Fruit fly (Drosophila melanogaster) whole organism, embryonic: Measurements from ENCODE around the gene ash1.
A peak's percentile ranks its signal among the peaks of the same experiment; 100 is the strongest.

ENCODE experiments used
- Atf6 ChIP-seq: fragments of 200-800 bp; sonication (Bioruptor generic); IDR thresholded peaks from 2 replicates; pipeline ENCODE4 v1.3.6; 2022; ENCODE audit warnings: missing biosample characterization, missing genetic modification characterization
- B-H2 ChIP-seq: fragments of 200-800 bp; sonication (Bioruptor generic); optimal IDR thresholded peaks from 2 replicates; lab custom pipeline; 2018; ENCODE audit warnings: missing biosample characterization, mild to moderate bottlenecking, missing genetic modification characterization
- Bdp1 ChIP-seq: fragments of 200-800 bp; sonication (Bioruptor generic); optimal IDR thresholded peaks from 3 replicates; lab custom pipeline; 2016; ENCODE audit warnings: missing biosample characterization, missing genetic modification characterization
- CG10209 ChIP-seq: fragments of 200-800 bp; sonication (Bioruptor generic); optimal IDR thresholded peaks from 3 replicates; lab custom pipeline; 2017; ENCODE audit warnings: missing biosample characterization, mild to moderate bottlenecking, missing genetic modification characterization, missing genetic modification reagents
- CG10431 ChIP-seq: fragments of 200-800 bp; sonication (Bioruptor generic); optimal IDR thresholded peaks from 3 replicates; lab custom pipeline; 2018; ENCODE audit warnings: missing biosample characterization, mild to moderate bottlenecking, missing genetic modification characterization
- CG11723 ChIP-seq: fragments of 200-800 bp; sonication (Bioruptor generic); optimal IDR thresholded peaks from 2 replicates; lab custom pipeline; 2017; ENCODE audit warnings: missing biosample characterization, mild to moderate bottlenecking, missing genetic modification characterization
- CG12104 ChIP-seq: fragments of 200-800 bp; sonication (Bioruptor generic); optimal IDR thresholded peaks from 3 replicates; lab custom pipeline; 2016; ENCODE audit warnings: missing biosample characterization, missing genetic modification characterization
- CG14014 ChIP-seq: fragments of 200-800 bp; sonication (Bioruptor generic); IDR thresholded peaks from 2 replicates; pipeline ENCODE4 v1.3.6; 2022; ENCODE audit warnings: missing biosample characterization, missing genetic modification characterization
- CG14441 ChIP-seq: fragments of 200-800 bp; sonication (Bioruptor generic); IDR thresholded peaks from 2 replicates; pipeline ENCODE4 v1.3.6; 2022; ENCODE audit warnings: missing biosample characterization, missing genetic modification characterization
- CG14667 ChIP-seq: fragments of 200-800 bp; sonication (Bioruptor generic); IDR thresholded peaks from 2 replicates; pipeline ENCODE4 v1.3.6; 2022; ENCODE audit warnings: missing biosample characterization, missing genetic modification characterization
- CG1832 ChIP-seq: fragments of 200-800 bp; sonication (Bioruptor generic); optimal IDR thresholded peaks from 2 replicates; lab custom pipeline; 2017; ENCODE audit warnings: missing biosample characterization, mild to moderate bottlenecking, missing genetic modification characterization, inconsistent platforms
- CG31224 ChIP-seq: fragments of 200-800 bp; sonication (Bioruptor generic); IDR thresholded peaks from 2 replicates; pipeline ENCODE4 v1.3.6; 2022; ENCODE audit warnings: missing biosample characterization, missing genetic modification characterization
- CG32532 ChIP-seq: fragments of 200-800 bp; sonication (Bioruptor generic); IDR thresholded peaks from 2 replicates; pipeline ENCODE4 v1.3.6; 2022; ENCODE audit warnings: missing biosample characterization, missing genetic modification characterization
- CG4424 ChIP-seq: fragments of 200-800 bp; sonication (Bioruptor generic); optimal IDR thresholded peaks from 3 replicates; lab custom pipeline; 2016; ENCODE audit warnings: missing biosample characterization, missing genetic modification characterization
- D19B ChIP-seq: fragments of 200-800 bp; sonication (Bioruptor generic); optimal IDR thresholded peaks from 2 replicates; lab custom pipeline; 2017; ENCODE audit warnings: missing biosample characterization, mild to moderate bottlenecking, missing genetic modification characterization
- Dip3 ChIP-seq: fragments of 200-800 bp; sonication (Bioruptor generic); optimal IDR thresholded peaks from 3 replicates; lab custom pipeline; 2016; ENCODE audit warnings: missing biosample characterization, missing genetic modification characterization
- Ets97D ChIP-seq: fragments of 200-800 bp; sonication (Bioruptor generic); optimal IDR thresholded peaks from 3 replicates; lab custom pipeline; 2016; ENCODE audit warnings: missing biosample characterization, missing genetic modification characterization
- Gsc ChIP-seq: fragments of 200-800 bp; sonication (Bioruptor generic); IDR thresholded peaks from 2 replicates; pipeline ENCODE4 v1.3.6; 2022; ENCODE audit warnings: missing biosample characterization, missing genetic modification characterization
- Hand ChIP-seq: fragments of 200-800 bp; sonication (Bioruptor generic); optimal IDR thresholded peaks from 2 replicates; lab custom pipeline; 2017; ENCODE audit warnings: mild to moderate bottlenecking, missing biosample characterization, missing genetic modification reagents, missing genetic modification characterization
- Hmr ChIP-seq: fragments of 200-800 bp; sonication (Bioruptor generic); optimal IDR thresholded peaks from 3 replicates; lab custom pipeline; 2017; ENCODE audit warnings: mild to moderate bottlenecking, missing biosample characterization, missing genetic modification reagents, missing genetic modification characterization
- Jarid2 ChIP-seq: fragments of 200-800 bp; sonication (Bioruptor generic); optimal IDR thresholded peaks from 3 replicates; lab custom pipeline; 2017; ENCODE audit warnings: mild to moderate bottlenecking, missing biosample characterization, missing genetic modification reagents, missing genetic modification characterization
- MESR4 ChIP-seq: fragments of 200-800 bp; sonication (Bioruptor generic); optimal IDR thresholded peaks from 2 replicates; lab custom pipeline; 2018; ENCODE audit warnings: missing biosample characterization, mild to moderate bottlenecking, missing genetic modification characterization, moderate library complexity
- Max ChIP-seq: fragments of 200-800 bp; sonication (Bioruptor generic); optimal IDR thresholded peaks from 2 replicates; lab custom pipeline; 2016; ENCODE audit warnings: missing biosample characterization, mild to moderate bottlenecking, missing genetic modification characterization
- Taf1 ChIP-seq: fragments of 200-800 bp; sonication (Bioruptor generic); IDR thresholded peaks from 2 replicates; pipeline ENCODE4 v1.3.6; 2022; ENCODE audit warnings: missing biosample characterization, missing genetic modification characterization
- Usf ChIP-seq: fragments of 200-800 bp; sonication (Bioruptor generic); optimal IDR thresholded peaks from 2 replicates; lab custom pipeline; 2017; ENCODE audit warnings: missing genotype, missing biosample characterization, missing genetic modification characterization
- YL-1 ChIP-seq: fragments of 200-800 bp; sonication (Bioruptor generic); optimal IDR thresholded peaks from 3 replicates; lab custom pipeline; 2017; ENCODE audit warnings: missing biosample characterization, mild to moderate bottlenecking, missing genetic modification characterization
- aop ChIP-seq: fragments of 200-800 bp; sonication (Bioruptor generic); IDR thresholded peaks from 2 replicates; pipeline ENCODE4 v1.3.6; 2022; ENCODE audit warnings: missing biosample characterization, missing genetic modification characterization
- ase ChIP-seq: fragments of 200-800 bp; sonication (Bioruptor generic); IDR thresholded peaks from 3 replicates; pipeline ENCODE4 v1.3.6; 2022; ENCODE audit warnings: missing biosample characterization, missing genetic modification characterization
- bcd ChIP-seq: fragments of 200-800 bp; sonication (Bioruptor generic); optimal IDR thresholded peaks from 2 replicates; lab custom pipeline; 2017; ENCODE audit warnings: missing biosample characterization, mild to moderate bottlenecking, missing genetic modification characterization
- bigmax ChIP-seq: fragments of 200-800 bp; sonication (Bioruptor generic); optimal IDR thresholded peaks from 2 replicates; lab custom pipeline; 2018; ENCODE audit warnings: missing biosample characterization, mild to moderate bottlenecking, missing genetic modification characterization
- btn ChIP-seq: fragments of 200-800 bp; sonication (Bioruptor generic); optimal IDR thresholded peaks from 2 replicates; lab custom pipeline; 2016; ENCODE audit warnings: missing biosample characterization, missing genetic modification characterization
- caup ChIP-seq: fragments of 200-800 bp; sonication (Bioruptor generic); optimal IDR thresholded peaks from 3 replicates; lab custom pipeline; 2017; ENCODE audit warnings: missing biosample characterization, mild to moderate bottlenecking, missing genetic modification characterization, moderate library complexity; ENCODE audit not compliant: severe bottlenecking
- cg ChIP-seq: fragments of 200-800 bp; sonication (Bioruptor generic); optimal IDR thresholded peaks from 3 replicates; lab custom pipeline; 2019; ENCODE audit warnings: missing biosample characterization, mild to moderate bottlenecking, missing genetic modification characterization, moderate library complexity
- croc ChIP-seq: fragments of 200-800 bp; sonication (Bioruptor generic); conservative IDR thresholded peaks from 3 replicates; pipeline ENCODE4 v1.3.6; 2022; ENCODE audit warnings: missing biosample characterization, missing genetic modification characterization
- dati ChIP-seq: fragments of 200-800 bp; sonication (Bioruptor generic); IDR thresholded peaks from 2 replicates; pipeline ENCODE4 v1.3.6; 2022; ENCODE audit warnings: missing biosample characterization, missing genetic modification characterization
- ewg ChIP-seq: fragments of 200-800 bp; sonication (Bioruptor generic); optimal IDR thresholded peaks from 3 replicates; lab custom pipeline; 2017; ENCODE audit warnings: mild to moderate bottlenecking, missing biosample characterization, missing genetic modification reagents, missing genetic modification characterization
- exex ChIP-seq: fragments of 200-800 bp; sonication (Bioruptor generic); optimal IDR thresholded peaks from 4 replicates; lab custom pipeline; 2018; ENCODE audit warnings: missing biosample characterization, mild to moderate bottlenecking, missing genetic modification characterization, moderate library complexity
- eyg ChIP-seq: fragments of 200-800 bp; sonication (Bioruptor generic); optimal IDR thresholded peaks from 3 replicates; lab custom pipeline; 2016; ENCODE audit warnings: missing biosample characterization, missing genetic modification characterization
- fd102C ChIP-seq: fragments of 200-800 bp; sonication (Bioruptor generic); optimal IDR thresholded peaks from 2 replicates; lab custom pipeline; 2018; ENCODE audit warnings: missing biosample characterization, mild to moderate bottlenecking, missing genetic modification characterization, moderate library complexity
- lola ChIP-seq, 3 experiments: fragments of >200 bp in 2 of 3; fragments of 200-800 bp in 1 of 3; sonication (Bioruptor generic) in 1 of 3; optimal IDR thresholded peaks; 2 replicates each; lab custom pipeline; 2017 to 2019; ENCODE audit warnings: missing biosample characterization in 3 of 3, missing genetic modification characterization in 3 of 3, mild to moderate bottlenecking in 1 of 3, moderate library complexity in 1 of 3
- mirr ChIP-seq: fragments of 200-800 bp; sonication (Bioruptor generic); optimal IDR thresholded peaks from 3 replicates; lab custom pipeline; 2018; ENCODE audit warnings: missing biosample characterization, mild to moderate bottlenecking, missing genetic modification characterization
- mld ChIP-seq: fragments of 200-800 bp; sonication (Bioruptor generic); IDR thresholded peaks from 3 replicates; pipeline ENCODE4 v1.3.6; 2022; ENCODE audit warnings: missing biosample characterization, missing genetic modification characterization; ENCODE audit not compliant: partially characterized antibody
- nerfin-2 ChIP-seq: fragments of 200-800 bp; sonication (Bioruptor generic); IDR thresholded peaks from 2 replicates; pipeline ENCODE4 v1.3.6; 2022; ENCODE audit warnings: missing biosample characterization, missing genetic modification characterization; ENCODE audit not compliant: partially characterized antibody
- org-1 ChIP-seq: fragments of 200-800 bp; sonication (Bioruptor generic); optimal IDR thresholded peaks from 2 replicates; lab custom pipeline; 2017; ENCODE audit warnings: missing biosample characterization, missing genetic modification characterization
- pros ChIP-seq: fragments of 200-800 bp; sonication (Bioruptor generic); optimal IDR thresholded peaks from 3 replicates; lab custom pipeline; 2019; ENCODE audit warnings: missing biosample characterization, mild to moderate bottlenecking, missing genetic modification characterization, moderate library complexity
- repo ChIP-seq: fragments of 200-800 bp; sonication (Bioruptor generic); optimal IDR thresholded peaks from 2 replicates; lab custom pipeline; 2016; ENCODE audit warnings: missing biosample characterization, missing genetic modification characterization
- row ChIP-seq: fragments of 200-800 bp; sonication (Bioruptor generic); IDR thresholded peaks from 3 replicates; pipeline ENCODE4 v1.3.6; 2022; ENCODE audit warnings: missing biosample characterization, missing genetic modification characterization
- run ChIP-seq: fragments of 200-800 bp; sonication (Bioruptor generic); optimal IDR thresholded peaks from 3 replicates; lab custom pipeline; 2018; ENCODE audit warnings: missing biosample characterization, mild to moderate bottlenecking, missing genetic modification characterization
- sr ChIP-seq: fragments of 200-800 bp; sonication (Bioruptor generic); IDR thresholded peaks from 3 replicates; pipeline ENCODE4 v1.3.6; 2022; ENCODE audit warnings: missing biosample characterization, missing genetic modification characterization
- unpg ChIP-seq: fragments of 200-800 bp; sonication (Bioruptor generic); optimal IDR thresholded peaks from 3 replicates; lab custom pipeline; 2018; ENCODE audit warnings: missing biosample characterization, mild to moderate bottlenecking, missing genetic modification characterization, moderate library complexity
- wor ChIP-seq: fragments of 200-800 bp; sonication (Bioruptor generic); IDR thresholded peaks from 2 replicates; pipeline ENCODE4 v1.3.6; 2022; ENCODE audit warnings: missing biosample characterization, missing genetic modification characterization

The ash1 gene

DNA sequence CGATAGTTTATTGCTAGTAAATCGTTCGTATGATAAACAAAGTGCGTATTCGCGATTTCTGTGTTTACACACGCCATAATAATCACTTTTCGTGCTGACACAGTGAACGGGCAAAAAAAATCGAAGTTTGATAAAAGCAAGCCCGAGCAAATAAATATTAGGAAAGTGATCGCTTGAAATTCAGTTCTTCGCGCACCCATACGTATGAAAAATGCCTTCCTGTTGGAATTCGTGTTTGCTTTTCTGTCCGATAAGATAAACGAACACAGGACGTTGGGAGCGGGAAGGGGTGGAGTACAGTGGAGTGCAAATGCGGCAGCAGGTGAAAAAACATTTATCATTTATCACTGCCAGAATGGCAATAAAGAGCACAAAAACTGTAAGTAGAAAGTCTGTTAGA lies 32.1 kb upstream of the ash1 start (continued):
- TF ChIP-seq B-H2 (GFP tag; lab: Kevin White, UChicago) (peak; percentile 11), caup (GFP tag; lab: Kevin White, UChicago) (peak; percentile 53), CG14014 (GFP tag; lab: Robert Waterston, UW) (no peak), mirr (GFP tag; lab: Kevin White, UChicago) (peak; percentile 62), sr (GFP tag; lab: Robert Waterston, UW) (no peak), dati (no peak), CG32532 (GFP tag; lab: Robert Waterston, UW) (no peak; the same call in 1 of the 2 replicates), aop (GFP tag; lab: Robert Waterston, UW) (no peak), nerfin-2 (GFP tag; lab: Robert Waterston, UW) (no peak), lola (GFP tag; optimal IDR thresholded peaks at IDR 0.05; lab: Kevin White, UChicago) (no peak), D19B (GFP tag; lab: Kevin White, UChicago) (no peak), CG1832 (no peak), CG14667 (GFP tag; lab: Robert Waterston, UW) (no peak), pros (GFP tag; lab: Kevin White, UChicago) (no peak), CG10209 (no peak), run (tag; lab: Kevin White, UChicago) (no peak), ewg (no peak), cg (peak; percentile 42), CG31224 (GFP tag; lab: Robert Waterston, UW) (no peak), CG11723 (GFP tag; lab: Kevin White, UChicago) (no peak), CG10431 (no peak), CG12104 (GFP tag; lab: Kevin White, UChicago) (no peak), Jarid2 (GFP tag; lab: Kevin White, UChicago) (no peak), ase (GFP tag; lab: Robert Waterston, UW) (no peak), Ets97D (GFP tag; lab: Kevin White, UChicago) (no peak), CG14441 (GFP tag; lab: Robert Waterston, UW) (no peak), Max (no peak), row (peak; percentile 43; the same call in 2 of the 3 replicates), wor (GFP tag; lab: Robert Waterston, UW) (no peak), CG4424 (GFP tag; lab: Kevin White, UChicago) (no peak), unpg (GFP tag; lab: Kevin White, UChicago) (no peak), mld (no peak), btn (GFP tag; lab: Kevin White, UChicago) (no peak), bigmax (GFP tag; lab: Kevin White, UChicago) (no peak), Dip3 (GFP tag; lab: Kevin White, UChicago) (peak; percentile 10), repo (GFP tag; lab: Kevin White, UChicago) (no peak), org-1 (GFP tag; lab: Kevin White, UChicago) (no peak), Hmr (peak; percentile 57), Bdp1 (GFP tag; lab: Kevin White, UChicago) (no peak), Hand (GFP tag; lab: Kevin White, UChicago) (no peak), eyg (no peak), bcd (GFP tag; lab: Kevin White, UChicago) (no peak), Taf1 (GFP tag; lab: Robert Waterston, UW) (no peak), croc (GFP tag; lab: Robert Waterston, UW) (no peak), MESR4 (GFP tag; lab: Kevin White, UChicago) (no peak), Usf (GFP tag; lab: Kevin White, UChicago) (no peak), exex (tag; lab: Kevin White, UChicago) (peak; percentile 72), YL-1 (GFP tag; lab: Kevin White, UChicago) (no peak), fd102C (GFP tag; lab: Kevin White, UChicago) (no peak), Gsc (GFP tag; lab: Robert Waterston, UW) (no peak), Atf6 (GFP tag; lab: Robert Waterston, UW) (peak; percentile 25; the same call in 1 of the 2 replicates)
